Worm (Caenorhabditis elegans): ENCODE measurements around the gene spk-1.

- TF ChIP-seq dao-5 (tag; optimal IDR thresholded peaks at IDR 0.05) = no peak
- TF ChIP-seq him-1 (tag; optimal IDR thresholded peaks at IDR 0.05) = no peak
Observed at ce11 chrIII:9494209-9494608, 37.8 kb downstream of the spk-1 start.

Data from whole organism, L4/young adult.